Worm (Caenorhabditis elegans) whole organism, L3 larva: Measurements from ENCODE around the gene ZK105.13.

Experiments used
- aly-2 ChIP-seq: fragments of 150-350 bp; optimal IDR thresholded peaks from 2 replicates; lab custom pipeline; 2014; ENCODE audit warnings: missing biosample characterization, missing genetic modification characterization
- egl-27 ChIP-seq: sonication (generic microtip); optimal IDR thresholded peaks from 4 replicates; lab custom pipeline; 2017; ENCODE audit warnings: missing biosample characterization, missing genetic modification reagents, missing genetic modification characterization
- elt-1 ChIP-seq: fragments of 150-350 bp; optimal IDR thresholded peaks from 2 replicates; lab custom pipeline; 2014; ENCODE audit warnings: missing biosample characterization, missing genetic modification characterization
- lin-39 ChIP-seq: fragments of 150-350 bp; optimal IDR thresholded peaks from 2 replicates; lab custom pipeline; 2018; ENCODE audit warnings: missing biosample characterization, missing genetic modification reagents, missing genetic modification characterization
- nfya-1 ChIP-seq: sonication (generic microtip); optimal IDR thresholded peaks from 2 replicates; lab custom pipeline; 2017; ENCODE audit warnings: missing genetic modification characterization, mild to moderate bottlenecking, missing compliant biosample characterization, antibody characterized with exemption, moderate library complexity; ENCODE audit not compliant: insufficient read depth
- nhr-25 ChIP-seq: sonication (generic microtip); optimal IDR thresholded peaks from 2 replicates; lab custom pipeline; 2017; ENCODE audit warnings: missing biosample characterization, missing genetic modification characterization
- nhr-76 ChIP-seq: fragments of 150-350 bp; sonication (generic microtip); optimal IDR thresholded peaks from 5 replicates; lab custom pipeline; 2014; ENCODE audit warnings: missing biosample characterization, missing genetic modification characterization
- nhr-77 ChIP-seq: fragments of 150-350 bp; optimal IDR thresholded peaks from 2 replicates; lab custom pipeline; 2014; ENCODE audit warnings: missing biosample characterization, missing genetic modification characterization
- snpc-4 ChIP-seq: fragments of 150-350 bp; optimal IDR thresholded peaks from 2 replicates; lab custom pipeline; 2014; ENCODE audit warnings: missing biosample characterization, missing genetic modification characterization
- tbx-2 ChIP-seq: sonication (generic microtip); optimal IDR thresholded peaks from 2 replicates; lab custom pipeline; 2016; ENCODE audit warnings: mild to moderate bottlenecking, missing genetic modification characterization, missing compliant biosample characterization
- unc-39 ChIP-seq: sonication (generic microtip); optimal IDR thresholded peaks from 4 replicates; lab custom pipeline; 2017; ENCODE audit warnings: missing biosample characterization, missing genetic modification characterization
- zag-1 ChIP-seq: fragments of 150-350 bp; optimal IDR thresholded peaks from 2 replicates; lab custom pipeline; 2014; ENCODE audit warnings: missing biosample characterization, missing genetic modification characterization

DNA sequence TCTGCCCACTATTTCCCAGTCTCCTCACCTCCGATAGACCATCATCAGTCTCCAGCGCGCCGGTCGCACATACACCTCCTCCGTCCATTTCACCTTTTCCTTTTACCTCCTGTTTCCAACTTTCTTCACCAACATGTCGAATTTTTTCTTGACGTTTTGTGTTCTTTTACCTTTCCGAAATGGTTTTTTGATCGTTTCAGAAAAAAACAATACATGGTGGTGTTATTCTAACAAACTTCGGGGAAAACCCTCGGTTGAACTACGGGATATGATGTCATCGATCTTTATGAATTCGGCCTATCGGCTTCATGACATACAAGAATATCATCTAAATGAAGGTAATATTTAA, 15.7 kb upstream of the ZK105.13 start, which contains the start of gene Y97E10C.1:
- no peak for TF ChIP-seq nhr-25 (tag; lab: Kevin White, UChicago)
- no peak for TF ChIP-seq snpc-4 (tag; lab: Kevin White, UChicago)
- TF ChIP-seq lin-39 = no peak
- TF ChIP-seq egl-27 = no peak
- no peak for TF ChIP-seq zag-1
- no peak for TF ChIP-seq unc-39 (tag; lab: Kevin White, UChicago)
- no peak for TF ChIP-seq nhr-77
- TF ChIP-seq nfya-1 = no peak
- TF ChIP-seq elt-1 = no peak
- no peak for TF ChIP-seq tbx-2
- TF ChIP-seq aly-2 = no peak
- no peak for TF ChIP-seq nhr-76
